Fruit fly (Drosophila melanogaster) whole organism, pupa: Measurements from ENCODE around the gene Cpr76Bd.

Source experiments
- CG12605 ChIP-seq: fragments of 200-800 bp; sonication (Bioruptor generic); IDR thresholded peaks from 2 replicates; pipeline ENCODE4 v1.3.6; 2022; ENCODE audit warnings: missing biosample characterization, missing genetic modification characterization
- CG14655 ChIP-seq: fragments of 200-800 bp; sonication (Bioruptor generic); optimal IDR thresholded peaks from 3 replicates; lab custom pipeline; 2017; ENCODE audit warnings: mild to moderate bottlenecking, missing biosample characterization, missing genetic modification reagents, missing genetic modification characterization
- CG4496 ChIP-seq: fragments of 200-800 bp; sonication (Bioruptor generic); IDR thresholded peaks from 3 replicates; pipeline ENCODE4 v1.3.6; 2022; ENCODE audit warnings: missing biosample characterization, missing genetic modification characterization
- CG8159 ChIP-seq: fragments of 200-800 bp; sonication (Bioruptor generic); optimal IDR thresholded peaks from 3 replicates; lab custom pipeline; 2018; ENCODE audit warnings: missing biosample characterization, mild to moderate bottlenecking, missing genetic modification characterization, moderate library complexity
- Pif1B ChIP-seq: fragments of 200-800 bp; sonication (Bioruptor generic); optimal IDR thresholded peaks from 3 replicates; lab custom pipeline; 2016; ENCODE audit warnings: missing biosample characterization, missing genetic modification characterization
- Snoo ChIP-seq: fragments of 200-800 bp; sonication (Bioruptor generic); optimal IDR thresholded peaks from 3 replicates; lab custom pipeline; 2017; ENCODE audit warnings: missing biosample characterization, mild to moderate bottlenecking, missing genetic modification characterization, inconsistent platforms
- fd96Ca ChIP-seq: fragments of 200-800 bp; sonication (Bioruptor generic); IDR thresholded peaks from 3 replicates; pipeline ENCODE4 v1.3.6; 2022; ENCODE audit warnings: missing biosample characterization, missing genetic modification characterization
- rn ChIP-seq: fragments of 200-800 bp; sonication (Bioruptor generic); IDR thresholded peaks from 2 replicates; pipeline ENCODE4 v1.3.6; 2022; ENCODE audit warnings: missing biosample characterization, missing genetic modification characterization

DNA sequence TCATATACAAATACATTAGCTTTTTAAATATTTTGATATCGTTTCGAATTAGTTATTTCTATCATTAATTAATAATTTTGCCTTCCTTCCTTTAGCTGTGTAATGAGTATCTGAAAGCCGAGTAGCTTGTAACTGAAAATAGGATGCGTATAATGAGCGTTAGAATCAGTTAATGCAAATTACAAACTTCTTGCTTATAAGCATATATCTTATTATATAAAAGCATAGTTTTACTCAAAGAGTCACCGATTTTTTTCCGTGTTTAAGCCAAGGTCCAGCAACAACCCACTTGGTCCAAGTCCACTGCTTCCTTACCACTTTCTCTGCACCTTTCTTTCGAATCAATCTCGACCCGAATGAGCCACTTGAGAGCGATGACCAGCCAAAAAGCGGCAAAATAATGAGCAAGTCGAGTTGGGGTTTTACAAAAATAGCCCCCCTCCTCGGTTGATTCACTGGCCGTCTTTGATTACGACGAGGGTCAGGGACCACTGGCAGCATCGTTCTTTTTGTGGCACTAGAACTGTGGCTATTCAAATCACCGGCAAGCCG is 23.4 kb downstream of the Cpr76Bd start:
- TF ChIP-seq CG8159 = no peak
- no peak for TF ChIP-seq CG4496
- TF ChIP-seq Pif1B (GFP tag; lab: Kevin White, UChicago) = no peak
- TF ChIP-seq Snoo (tag; lab: Kevin White, UChicago) = no peak
- TF ChIP-seq CG14655 = no peak
- TF ChIP-seq CG12605 (GFP tag; lab: Robert Waterston, UW) = no peak
- no peak for TF ChIP-seq fd96Ca
- TF ChIP-seq rn (GFP tag; lab: Robert Waterston, UW) = no peak
